Worm (Caenorhabditis elegans) whole organism, young adult: ENCODE results near the gene marg-1.

Experiments
- B0019.2 ChIP-seq: fragments of 200-800 bp; sonication (Bioruptor generic); conservative IDR thresholded peaks from 2 replicates; pipeline ENCODE4 v1.3.6; 2022; ENCODE audit warnings: missing genetic modification reagents, missing genetic modification characterization, missing compliant biosample characterization
- B0336.3 ChIP-seq: fragments of 200-800 bp; sonication (Bioruptor generic); IDR thresholded peaks from 2 replicates; pipeline ENCODE4 v1.3.6; 2022; ENCODE audit warnings: missing genetic modification characterization, missing compliant biosample characterization
- C06A6.2 ChIP-seq: fragments of 200-800 bp; sonication (Bioruptor generic); conservative IDR thresholded peaks from 2 replicates; pipeline ENCODE4 v1.3.6; 2022; ENCODE audit warnings: missing genetic modification characterization, missing compliant biosample characterization
- C17E4.6 ChIP-seq: fragments of 200-800 bp; sonication (Bioruptor generic); IDR thresholded peaks from 2 replicates; pipeline ENCODE4 v1.3.6; 2022; ENCODE audit warnings: missing genetic modification reagents, missing genetic modification characterization, missing compliant biosample characterization
- F22D6.2 ChIP-seq: sonication (generic microtip); optimal IDR thresholded peaks from 2 replicates; lab custom pipeline; 2016; ENCODE audit warnings: mild to moderate bottlenecking, missing genetic modification characterization, missing compliant biosample characterization
- F33H1.4 ChIP-seq: fragments of 200-800 bp; sonication (Bioruptor generic); IDR thresholded peaks from 2 replicates; pipeline ENCODE4 v1.3.6; 2022; ENCODE audit warnings: missing genetic modification reagents, missing genetic modification characterization, missing compliant biosample characterization
- F57A8.1 ChIP-seq: fragments of 200-800 bp; sonication (Bioruptor generic); optimal IDR thresholded peaks from 2 replicates; lab custom pipeline; 2018; ENCODE audit warnings: mild to moderate bottlenecking, missing genetic modification characterization, moderate library complexity, missing compliant biosample characterization
- K11D2.4 ChIP-seq: fragments of 200-800 bp; sonication (Bioruptor generic); IDR thresholded peaks from 2 replicates; pipeline ENCODE4 v1.3.6; 2022; ENCODE audit warnings: missing genetic modification reagents, missing genetic modification characterization, missing compliant biosample characterization
- Y53G8AR.9 ChIP-seq: fragments of 200-800 bp; sonication (Bioruptor generic); conservative IDR thresholded peaks from 2 replicates; pipeline ENCODE4 v1.3.6; 2022; ENCODE audit warnings: missing genetic modification reagents, missing genetic modification characterization, missing compliant biosample characterization
- ZK185.1 ChIP-seq: sonication (generic microtip); optimal IDR thresholded peaks from 2 replicates; lab custom pipeline; 2016; ENCODE audit warnings: mild to moderate bottlenecking, missing genetic modification characterization, missing compliant biosample characterization; ENCODE audit not compliant: poor library complexity, severe bottlenecking
- ama-1 ChIP-seq, 3 experiments: fragments of 150-350 bp in 1 of 3; sonication (generic microtip) in 2 of 3; optimal IDR thresholded peaks; 2 replicates each; lab custom pipeline; 2014 to 2018; ENCODE audit warnings: missing biosample characterization in 2 of 3, missing genetic modification characterization in 2 of 3, missing genetic modification reagents in 2 of 3
- cebp-1 ChIP-seq, 2 experiments: fragments of 200-800 bp in 1 of 2; sonication (Bioruptor generic) in 1 of 2; sonication (generic microtip) in 1 of 2; IDR thresholded peaks in 1 of 2; optimal IDR thresholded peaks in 1 of 2; 2 replicates each; pipeline versions ENCODE4 v1.3.6 to Lab custom; 2017 to 2022; ENCODE audit warnings: missing compliant biosample characterization in 2 of 2, missing genetic modification characterization in 2 of 2, mild to moderate bottlenecking in 1 of 2, missing genetic modification reagents in 1 of 2, moderate library complexity in 1 of 2
- ceh-27 ChIP-seq: fragments of 200-800 bp; sonication (Bioruptor generic); optimal IDR thresholded peaks from 2 replicates; lab custom pipeline; 2018; ENCODE audit warnings: mild to moderate bottlenecking, missing genetic modification characterization, moderate library complexity, missing compliant biosample characterization
- dpff-1 ChIP-seq: sonication (generic microtip); optimal IDR thresholded peaks from 2 replicates; lab custom pipeline; 2017; ENCODE audit warnings: mild to moderate bottlenecking, missing genetic modification characterization, missing compliant biosample characterization
- egl-18 ChIP-seq: fragments of 200-800 bp; sonication (Bioruptor generic); IDR thresholded peaks from 2 replicates; pipeline ENCODE4 v1.3.6; 2022; ENCODE audit warnings: missing genetic modification reagents, missing genetic modification characterization, missing compliant biosample characterization
- gei-17 ChIP-seq: fragments of 200-800 bp; sonication (Bioruptor generic); optimal IDR thresholded peaks from 2 replicates; lab custom pipeline; 2018; ENCODE audit warnings: mild to moderate bottlenecking, missing genetic modification characterization, missing compliant biosample characterization
- hlh-26 ChIP-seq: fragments of 200-800 bp; sonication (Bioruptor generic); conservative IDR thresholded peaks from 2 replicates; pipeline ENCODE4 v1.3.6; 2022; ENCODE audit warnings: missing genetic modification reagents, missing genetic modification characterization, missing compliant biosample characterization
- hsf-1 ChIP-seq: fragments of 200-800 bp; sonication (Bioruptor generic); IDR thresholded peaks from 2 replicates; pipeline ENCODE4 v1.3.6; 2022; ENCODE audit warnings: missing genetic modification reagents, missing genetic modification characterization, missing compliant biosample characterization
- lin-35 ChIP-seq, 3 experiments: fragments of 150-350 bp in 2 of 3; sonication (generic microtip) in 1 of 3; optimal IDR thresholded peaks; 2 replicates each; lab custom pipeline; 2014 to 2018; ENCODE audit warnings: missing biosample characterization in 3 of 3, missing genetic modification characterization in 3 of 3, missing genetic modification reagents in 3 of 3
- madf-10 ChIP-seq: sonication (generic microtip); optimal IDR thresholded peaks from 2 replicates; lab custom pipeline; 2016; ENCODE audit warnings: mild to moderate bottlenecking, missing genetic modification characterization, missing compliant biosample characterization
- madf-6 ChIP-seq: fragments of 200-800 bp; sonication (Bioruptor generic); IDR thresholded peaks from 2 replicates; pipeline ENCODE4 v1.3.6; 2022; ENCODE audit warnings: missing genetic modification reagents, missing genetic modification characterization, missing compliant biosample characterization
- madf-8 ChIP-seq: fragments of 200-800 bp; sonication (Bioruptor generic); conservative IDR thresholded peaks from 2 replicates; pipeline ENCODE4 v1.3.6; 2022; ENCODE audit warnings: missing genetic modification reagents, missing genetic modification characterization, missing compliant biosample characterization
- mcd-1 ChIP-seq: fragments of 200-800 bp; sonication (Bioruptor generic); IDR thresholded peaks from 2 replicates; pipeline ENCODE4 v1.3.6; 2022; ENCODE audit warnings: missing genetic modification reagents, missing genetic modification characterization, missing compliant biosample characterization
- mxl-1 ChIP-seq: sonication (generic microtip); optimal IDR thresholded peaks from 2 replicates; lab custom pipeline; 2016; ENCODE audit warnings: missing genetic modification characterization, missing compliant biosample characterization
- nfya-1 ChIP-seq: sonication (generic microtip); optimal IDR thresholded peaks from 2 replicates; lab custom pipeline; 2017; ENCODE audit warnings: antibody characterized with exemption, missing compliant biosample characterization, missing genetic modification characterization, borderline replicate concordance; ENCODE audit not compliant: insufficient read depth
- nhr-179 ChIP-seq: sonication (generic microtip); optimal IDR thresholded peaks from 2 replicates; lab custom pipeline; 2016; ENCODE audit warnings: mild to moderate bottlenecking, missing genetic modification characterization, missing compliant biosample characterization
- nhr-80 ChIP-seq: sonication (generic microtip); optimal IDR thresholded peaks from 2 replicates; lab custom pipeline; 2016; ENCODE audit warnings: missing genetic modification characterization, missing compliant biosample characterization
- nhr-90 ChIP-seq: sonication (generic microtip); optimal IDR thresholded peaks from 2 replicates; lab custom pipeline; 2016; ENCODE audit warnings: missing genotype, mild to moderate bottlenecking, missing genetic modification characterization, missing compliant biosample characterization
- pha-4 ChIP-seq: fragments of 150-350 bp; sonication (generic microtip); optimal IDR thresholded peaks from 2 replicates; lab custom pipeline; 2014; ENCODE audit warnings: missing biosample characterization, missing genetic modification reagents, missing genetic modification characterization
- sdz-38 ChIP-seq: sonication (generic microtip); optimal IDR thresholded peaks from 2 replicates; lab custom pipeline; 2016; ENCODE audit warnings: missing genotype, missing genetic modification characterization, missing compliant biosample characterization
- sea-2 ChIP-seq: fragments of 200-800 bp; sonication (Bioruptor generic); IDR thresholded peaks from 2 replicates; pipeline ENCODE4 v1.3.6; 2022; ENCODE audit warnings: missing genetic modification characterization, missing compliant biosample characterization
- sptf-2 ChIP-seq: fragments of 200-800 bp; sonication (Bioruptor generic); optimal IDR thresholded peaks from 2 replicates; lab custom pipeline; 2018; ENCODE audit warnings: mild to moderate bottlenecking, missing genetic modification characterization, missing compliant biosample characterization
- tbp1 ChIP-seq: fragments of 200-800 bp; sonication (Bioruptor generic); optimal IDR thresholded peaks from 2 replicates; lab custom pipeline; 2018; ENCODE audit warnings: mild to moderate bottlenecking, missing genetic modification characterization, missing compliant biosample characterization
- tbx-9 ChIP-seq: sonication (generic microtip); optimal IDR thresholded peaks from 2 replicates; lab custom pipeline; 2016; ENCODE audit warnings: borderline replicate concordance, missing genetic modification characterization, inconsistent platforms, missing compliant biosample characterization
- unc-130 ChIP-seq: sonication (generic microtip); optimal IDR thresholded peaks from 2 replicates; lab custom pipeline; 2016; ENCODE audit warnings: missing genetic modification reagents, missing genetic modification characterization, missing compliant biosample characterization
- zfh-2 ChIP-seq: fragments of 200-800 bp; sonication (Bioruptor generic); conservative IDR thresholded peaks from 2 replicates; pipeline ENCODE4 v1.3.6; 2022; ENCODE audit warnings: missing genetic modification reagents, missing genetic modification characterization, missing compliant biosample characterization
- zim-3 ChIP-seq: sonication (generic microtip); optimal IDR thresholded peaks from 2 replicates; lab custom pipeline; 2017; ENCODE audit warnings: mild to moderate bottlenecking, missing genetic modification characterization, moderate library complexity, missing compliant biosample characterization
- ztf-18 ChIP-seq: sonication (generic microtip); optimal IDR thresholded peaks from 2 replicates; lab custom pipeline; 2016; ENCODE audit warnings: missing genotype, mild to moderate bottlenecking, missing genetic modification characterization, missing compliant biosample characterization
- ztf-25 ChIP-seq: fragments of 200-800 bp; sonication (Bioruptor generic); IDR thresholded peaks from 2 replicates; pipeline ENCODE4 v1.3.6; 2022; ENCODE audit warnings: missing genetic modification reagents, missing genetic modification characterization, missing compliant biosample characterization
- ztf-6 ChIP-seq: fragments of 200-800 bp; sonication (Bioruptor generic); IDR thresholded peaks from 2 replicates; pipeline ENCODE4 v1.3.6; 2022; ENCODE audit warnings: missing genetic modification reagents, missing genetic modification characterization, missing compliant biosample characterization

marg-1 gene

DNA sequence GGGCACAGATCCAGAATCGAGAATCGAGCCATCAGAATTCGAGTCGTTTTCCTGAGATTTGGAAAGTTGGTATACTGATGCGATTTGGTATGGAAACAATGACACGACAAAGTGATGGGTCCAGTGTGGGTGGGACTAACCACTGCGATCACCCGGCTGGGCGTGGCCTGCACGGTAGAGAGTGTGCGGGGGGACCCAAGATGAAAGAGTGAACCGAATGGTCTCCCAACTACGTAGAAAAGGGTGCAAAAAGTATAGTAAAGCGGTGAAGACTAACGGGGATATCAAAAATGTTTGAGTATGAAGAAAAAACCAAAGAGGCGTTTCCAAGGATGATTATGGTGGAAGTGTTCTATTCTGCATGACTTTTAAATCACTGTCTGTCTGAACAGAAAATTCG, 38.7 kb downstream of the marg-1 start, which contains the start of gene fkh-2:
TSS of gene fkh-2 (minus strand) at position 101 of the 400 bp plus-strand sequence.
- TF ChIP-seq B0336.3 (no peak), C06A6.2 (no peak), hsf-1 (GFP tag; lab: Robert Waterston, UW) (no peak), B0019.2 (GFP tag; lab: Robert Waterston, UW) (no peak), sptf-2 (no peak), hlh-26 (GFP tag; lab: Robert Waterston, UW) (no peak), F57A8.1 (GFP tag; lab: Kevin White, UChicago) (no peak), F22D6.2 (tag; lab: Kevin White, UChicago) (no peak), C17E4.6 (GFP tag; lab: Robert Waterston, UW) (no peak), dpff-1 (tag; lab: Kevin White, UChicago) (no peak), ama-1 (optimal IDR thresholded peaks at IDR 0.05; lab: Kevin White, UChicago) (no peak), ama-1 (GFP tag; optimal IDR thresholded peaks at IDR 0.05; lab: Kevin White, UChicago) (no peak), mcd-1 (GFP tag; lab: Robert Waterston, UW) (no peak), madf-6 (GFP tag; lab: Robert Waterston, UW) (no peak), zfh-2 (GFP tag; lab: Robert Waterston, UW) (no peak)

DNA sequence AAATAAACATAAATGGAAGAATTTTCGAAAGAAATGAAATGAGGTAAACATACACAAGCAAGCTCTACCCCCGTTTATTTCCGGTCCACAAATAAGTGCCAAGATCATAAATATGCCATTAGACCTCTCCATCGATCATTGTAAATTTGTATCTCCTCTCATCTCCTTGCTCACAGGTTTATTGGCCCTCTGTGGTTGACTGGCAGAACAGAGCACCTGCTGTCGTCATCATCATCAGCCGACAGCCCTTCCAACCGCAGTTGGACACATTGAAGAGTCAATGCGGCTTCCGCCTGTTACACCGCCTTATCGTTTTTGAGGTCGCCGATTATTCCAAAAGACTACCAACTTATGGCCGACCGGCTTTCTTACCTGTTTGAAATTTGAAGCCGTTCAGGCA, 42.3 kb downstream of the marg-1 start:
- TF ChIP-seq nhr-179 (tag; lab: Kevin White, UChicago) (no peak), madf-8 (no peak), sdz-38 (tag; lab: Kevin White, UChicago) (no peak), egl-18 (no peak), nfya-1 (tag; lab: Kevin White, UChicago) (no peak), nhr-90 (tag; lab: Kevin White, UChicago) (no peak), gei-17 (GFP tag; lab: Kevin White, UChicago) (no peak), zfh-2 (GFP tag; lab: Robert Waterston, UW) (no peak), ama-1 (optimal IDR thresholded peaks at IDR 0.05; lab: Kevin White, UChicago) (no peak), ama-1 (GFP tag; optimal IDR thresholded peaks at IDR 0.05; lab: Kevin White, UChicago) (no peak)

DNA sequence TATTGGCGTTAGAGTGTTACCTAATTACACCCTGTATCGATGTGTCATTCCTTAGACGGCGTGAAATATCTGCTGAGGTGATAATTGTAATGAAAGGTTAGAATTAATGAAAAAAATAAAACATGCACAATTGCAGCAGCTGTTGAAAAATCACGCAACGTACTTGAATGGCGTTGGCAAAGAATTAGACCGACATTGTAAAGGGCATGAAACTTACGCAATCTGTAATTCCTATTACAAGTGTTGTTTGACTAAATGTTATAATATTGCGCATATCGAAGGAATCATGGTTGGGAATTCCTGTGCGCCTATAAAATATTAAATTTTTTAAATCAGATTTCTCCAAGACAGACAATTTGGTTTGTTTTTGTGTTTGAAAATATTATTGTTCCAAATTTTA, 47.2 kb downstream of the marg-1 start, which contains the start of gene tag-18:
TSS of gene tag-18 (minus strand) at position 305 of the 400 bp plus-strand sequence.
- TF ChIP-seq lin-35 (GFP tag; optimal IDR thresholded peaks at IDR 0.05; lab: Kevin White, UChicago) (no peak), ztf-18 (tag; lab: Kevin White, UChicago) (no peak), hsf-1 (GFP tag; lab: Robert Waterston, UW) (no peak), zim-3 (tag; lab: Kevin White, UChicago) (no peak), Y53G8AR.9 (GFP tag; lab: Robert Waterston, UW) (no peak), unc-130 (GFP tag; lab: Kevin White, UChicago) (no peak), mxl-1 (no peak), tbp1 (GFP tag; lab: Kevin White, UChicago) (no peak), pha-4 (tag; lab: Kevin White, UChicago) (no peak), cebp-1 (GFP tag; IDR thresholded peaks at IDR 0.05; lab: Robert Waterston, UW) (no peak), cebp-1 (tag; optimal IDR thresholded peaks at IDR 0.05; lab: Kevin White, UChicago) (no peak), ztf-25 (GFP tag; lab: Robert Waterston, UW) (no peak)

DNA sequence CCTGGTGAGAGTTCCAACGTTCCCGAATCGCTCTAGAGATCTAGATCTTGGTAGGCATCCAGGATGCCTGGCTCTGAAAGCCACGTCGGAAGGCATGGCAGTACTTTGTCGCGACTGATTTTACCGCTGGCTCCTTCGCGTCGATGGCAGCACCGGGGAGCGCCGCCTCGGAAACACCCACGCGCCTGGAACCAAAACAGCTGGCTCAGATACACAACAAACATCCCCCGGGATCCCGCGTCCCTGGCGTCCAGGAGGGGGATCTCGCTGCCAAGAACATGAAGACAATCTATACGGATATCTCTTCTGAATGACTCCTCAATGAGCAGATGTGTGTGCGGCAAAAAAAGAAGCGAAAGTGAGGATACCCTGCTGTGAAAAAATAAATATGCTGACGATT, 47.6 kb downstream of the marg-1 start:
- TF ChIP-seq K11D2.4 (GFP tag; lab: Robert Waterston, UW), result no peak
- no peak for TF ChIP-seq sea-2
- no peak for TF ChIP-seq nhr-80 (tag; lab: Kevin White, UChicago)
- no peak for TF ChIP-seq ztf-18 (tag; lab: Kevin White, UChicago)
- TF ChIP-seq ceh-27 (GFP tag; lab: Kevin White, UChicago), result no peak
- no peak for TF ChIP-seq ztf-6 (GFP tag; lab: Robert Waterston, UW)
- no peak for TF ChIP-seq F57A8.1 (GFP tag; lab: Kevin White, UChicago)
- TF ChIP-seq F33H1.4 (GFP tag; lab: Robert Waterston, UW), result no peak
- no peak for TF ChIP-seq tbx-9 (tag; lab: Kevin White, UChicago)
- TF ChIP-seq ZK185.1, result no peak
- no peak for TF ChIP-seq madf-10 (tag; lab: Kevin White, UChicago)
